Worm (Caenorhabditis elegans) whole organism, L4 larva: Measurements from ENCODE around the gene pbo-6.

ENCODE experiments used
- mep-1 ChIP-seq: fragments of 150-350 bp; sonication (generic microtip); optimal IDR thresholded peaks from 3 replicates; lab custom pipeline; 2014; ENCODE audit warnings: missing biosample characterization, missing genetic modification characterization
- nhr-77 ChIP-seq: fragments of 150-350 bp; optimal IDR thresholded peaks from 2 replicates; lab custom pipeline; 2014; ENCODE audit warnings: missing biosample characterization, missing genetic modification characterization
- snpc-1.2 ChIP-seq: fragments of 200-800 bp; sonication (Bioruptor generic); IDR thresholded peaks from 2 replicates; pipeline ENCODE4 v1.3.6; 2022; ENCODE audit warnings: missing genetic modification reagents, missing genetic modification characterization, missing compliant biosample characterization

DNA sequence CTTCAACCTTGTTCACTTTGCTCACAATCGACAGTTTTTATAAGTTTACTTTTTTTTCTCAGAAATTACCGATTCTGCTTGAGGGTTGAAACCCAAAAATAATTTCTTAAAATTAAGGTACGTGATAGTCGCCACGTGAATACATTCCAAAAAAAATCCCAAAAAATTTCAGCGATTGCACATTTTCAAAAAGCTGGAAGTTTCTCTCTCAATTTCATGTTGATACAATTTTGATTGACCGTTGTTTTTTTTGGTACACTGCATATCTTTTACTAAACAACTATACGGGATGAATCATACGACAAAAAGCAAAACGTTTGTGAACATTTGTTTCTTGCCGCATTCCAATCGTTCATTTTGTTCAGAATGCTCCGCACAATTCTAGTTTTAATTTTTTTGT lies 9.5 kb downstream of the pbo-6 start, which contains the start of gene C36E6.8:
- no peak for TF ChIP-seq snpc-1.2
- TF ChIP-seq mep-1 (tag; lab: Kevin White, UChicago): no peak
- TF ChIP-seq nhr-77 (tag; lab: Kevin White, UChicago): no peak
